Worm (Caenorhabditis elegans): Measurements from ENCODE around the gene K10D11.2.
A peak's percentile ranks its signal among the peaks of the same experiment; 100 is the strongest.

Gene K10D11.2

DNA sequence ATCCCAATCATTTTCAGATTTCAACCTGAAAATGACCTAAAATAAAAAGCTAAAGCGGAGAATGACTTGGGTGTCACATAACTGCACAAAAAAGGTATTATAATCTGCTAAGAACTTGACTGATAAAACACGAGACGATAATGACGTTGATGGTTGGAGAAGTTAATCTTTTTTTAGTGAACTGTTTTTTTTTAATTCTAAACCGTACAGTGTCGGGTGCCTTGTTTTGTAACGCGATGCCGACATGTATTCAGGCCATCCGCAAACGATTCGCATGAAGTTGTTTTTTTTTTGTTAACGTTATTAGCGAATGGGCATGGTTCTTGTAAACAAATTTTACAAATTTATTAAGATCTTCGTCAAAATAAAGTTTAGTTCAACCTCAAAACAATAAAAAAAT is 10.6 kb downstream of the K10D11.2 start, which contains the start of gene K10D11.6:
Gene K10D11.6 (minus strand): TSS at position 101 of the 400 bp plus-strand sequence.
- TF ChIP-seq nhr-77 (tag; optimal IDR thresholded peaks at IDR 0.05) (no peak), lin-15B (tag; optimal IDR thresholded peaks at IDR 0.05) (no peak), elt-1 (tag; optimal IDR thresholded peaks at IDR 0.05) (no peak), fkh-10 (GFP tag; optimal IDR thresholded peaks at IDR 0.05) (no peak), elt-2 (tag; optimal IDR thresholded peaks at IDR 0.05) (peak; percentile 46), nhr-67 (tag; optimal IDR thresholded peaks at IDR 0.05) (no peak), tbx-2 (tag; optimal IDR thresholded peaks at IDR 0.05) (no peak), skn-1 (tag; optimal IDR thresholded peaks at IDR 0.05) (no peak), eor-1 (tag; optimal IDR thresholded peaks at IDR 0.05) (no peak), pqm-1 (tag; optimal IDR thresholded peaks at IDR 0.05) (peak; percentile 15), mml-1 (tag; optimal IDR thresholded peaks at IDR 0.05) (no peak), nhr-25 (tag; optimal IDR thresholded peaks at IDR 0.05) (no peak), egl-27 (tag; optimal IDR thresholded peaks at IDR 0.05) (no peak), nhr-12 (tag; optimal IDR thresholded peaks at IDR 0.05) (no peak)

ce11 chrIV:12990638-12991037 is 11.9 kb downstream of the K10D11.2 start:
- TF ChIP-seq snpc-4 (tag; optimal IDR thresholded peaks at IDR 0.05) (no peak), mdl-1 (tag; optimal IDR thresholded peaks at IDR 0.05) (no peak), ceh-82 (tag; optimal IDR thresholded peaks at IDR 0.05) (no peak), pqm-1 (tag; optimal IDR thresholded peaks at IDR 0.05) (no peak), daf-12 (tag; optimal IDR thresholded peaks at IDR 0.05) (no peak), ceh-28 (tag; optimal IDR thresholded peaks at IDR 0.05) (no peak), nhr-28 (tag; optimal IDR thresholded peaks at IDR 0.05) (no peak), ceh-16 (tag; optimal IDR thresholded peaks at IDR 0.05) (no peak), tbx-2 (tag; optimal IDR thresholded peaks at IDR 0.05) (no peak)

DNA sequence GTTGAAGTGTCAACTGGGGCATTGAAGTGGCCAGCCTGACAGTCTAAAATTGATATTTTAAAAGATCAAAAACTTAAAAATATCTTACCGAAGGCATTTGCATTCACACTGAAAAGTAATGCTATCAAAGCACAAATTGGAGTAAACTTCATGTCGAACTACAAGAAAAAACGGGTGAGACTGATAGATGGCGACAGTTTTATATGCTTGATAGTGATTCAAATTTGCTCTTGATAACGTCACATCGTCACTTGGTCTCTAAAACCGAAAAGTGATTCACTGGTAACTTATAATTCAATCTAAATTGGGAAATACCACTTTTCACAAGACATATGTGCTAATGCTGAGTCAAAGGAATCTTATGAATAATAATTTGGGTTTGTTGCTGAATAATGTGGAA is 12.8 kb downstream of the K10D11.2 start, which contains the start of gene K10D11.5:
Gene K10D11.5 (minus strand): TSS at position 215 of the 400 bp plus-strand sequence.
- peak; percentile 68 for TF ChIP-seq elt-2 (tag; optimal IDR thresholded peaks at IDR 0.05)
- TF ChIP-seq elt-3 (tag; optimal IDR thresholded peaks at IDR 0.05) = no peak
- peak; percentile 93 for TF ChIP-seq pqm-1 (tag; optimal IDR thresholded peaks at IDR 0.05)

DNA sequence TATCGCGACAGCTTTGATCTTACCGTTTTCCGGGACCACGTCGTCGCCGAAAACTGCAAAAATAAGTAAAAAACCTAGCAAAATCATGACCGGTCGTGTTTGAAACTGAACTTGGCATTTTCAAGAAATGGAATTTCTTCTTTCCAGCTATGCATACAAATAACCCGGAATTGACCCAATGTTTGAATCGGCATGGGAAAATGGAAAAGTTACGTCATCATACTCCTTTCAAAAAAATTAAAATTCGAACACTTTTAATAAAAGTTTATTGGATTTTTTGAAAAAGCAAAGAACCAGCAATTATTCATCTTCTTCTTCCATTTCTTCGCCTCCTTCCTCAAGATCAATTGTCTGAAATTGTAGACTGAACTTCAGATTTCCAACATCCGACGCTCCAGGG is 15.6 kb downstream of the K10D11.2 start, which contains the start of gene K10D11.4:
Gene K10D11.4 (minus strand): TSS at position 101 of the 400 bp plus-strand sequence.
- TF ChIP-seq daf-12 (tag; optimal IDR thresholded peaks at IDR 0.05) (no peak), zag-1 (tag; optimal IDR thresholded peaks at IDR 0.05) (no peak), ceh-16 (tag; optimal IDR thresholded peaks at IDR 0.05) (no peak), unc-62 (GFP tag; optimal IDR thresholded peaks at IDR 0.05) (no peak), ama-1 (optimal IDR thresholded peaks at IDR 0.05) (no peak), nhr-76 (tag; optimal IDR thresholded peaks at IDR 0.05) (no peak), unc-39 (tag; optimal IDR thresholded peaks at IDR 0.05) (no peak), eor-1 (tag; optimal IDR thresholded peaks at IDR 0.05) (no peak), fkh-10 (GFP tag; optimal IDR thresholded peaks at IDR 0.05) (no peak), egl-27 (tag; optimal IDR thresholded peaks at IDR 0.05) (no peak), hmg-11 (tag; optimal IDR thresholded peaks at IDR 0.05) (no peak), egl-5 (tag; optimal IDR thresholded peaks at IDR 0.05) (no peak), nhr-67 (tag; optimal IDR thresholded peaks at IDR 0.05) (no peak), mml-1 (tag; optimal IDR thresholded peaks at IDR 0.05) (no peak), snpc-4 (tag; optimal IDR thresholded peaks at IDR 0.05) (no peak), ceh-9 (tag; optimal IDR thresholded peaks at IDR 0.05) (no peak)

ce11 chrIV:12995886-12996285 is 17.1 kb downstream of the K10D11.2 start, which contains the start of gene K10D11.7:
K10D11.7 (minus strand) TSS chrIV:12995986.
- TF ChIP-seq pqm-1 (tag; optimal IDR thresholded peaks at IDR 0.05) (no peak), lin-15B (tag; optimal IDR thresholded peaks at IDR 0.05) (no peak), nhr-76 (tag; optimal IDR thresholded peaks at IDR 0.05) (no peak), hmg-11 (tag; optimal IDR thresholded peaks at IDR 0.05) (no peak), aly-2 (tag; optimal IDR thresholded peaks at IDR 0.05) (no peak)

ce11 chrIV:12997560-12997959 is 18.8 kb downstream of the K10D11.2 start:
- TF ChIP-seq elt-3 (tag; optimal IDR thresholded peaks at IDR 0.05) (peak in 1 of 3 experiments; percentile 8), mml-1 (tag; optimal IDR thresholded peaks at IDR 0.05) (no peak), nhr-23 (tag; optimal IDR thresholded peaks at IDR 0.05) (peak; percentile 35)
